Worm (Caenorhabditis elegans) whole organism, L1 larva: ENCODE results near the gene F13D11.4.

Source experiments
- C04F5.9 ChIP-seq: sonication (generic microtip); optimal IDR thresholded peaks from 2 replicates; lab custom pipeline; 2016; ENCODE audit warnings: missing genetic modification characterization, missing compliant biosample characterization
- C16A3.4 ChIP-seq: fragments of 150-350 bp; optimal IDR thresholded peaks from 2 replicates; lab custom pipeline; 2014; ENCODE audit warnings: missing biosample characterization, missing genetic modification characterization
- C34B4.2 ChIP-seq: sonication (generic microtip); optimal IDR thresholded peaks from 2 replicates; lab custom pipeline; 2017; ENCODE audit warnings: mild to moderate bottlenecking, missing genetic modification characterization, missing compliant biosample characterization
- F16B12.6 ChIP-seq: fragments of 150-350 bp; optimal IDR thresholded peaks from 2 replicates; lab custom pipeline; 2014; ENCODE audit warnings: missing biosample characterization, missing genetic modification characterization
- alr-1 ChIP-seq: fragments of 200-800 bp; sonication (Bioruptor generic); optimal IDR thresholded peaks from 2 replicates; lab custom pipeline; 2018; ENCODE audit warnings: borderline replicate concordance, mild to moderate bottlenecking, missing genetic modification characterization, missing compliant biosample characterization
- ama-1 ChIP-seq: fragments of 150-350 bp; optimal IDR thresholded peaks from 2 replicates; lab custom pipeline; 2014
- blmp-1 ChIP-seq: fragments of 150-350 bp; optimal IDR thresholded peaks from 2 replicates; lab custom pipeline; 2014; ENCODE audit warnings: missing biosample characterization, missing genetic modification characterization
- ceh-82 ChIP-seq, 3 experiments: fragments of 150-350 bp in 1 of 3; sonication (generic microtip) in 2 of 3; optimal IDR thresholded peaks; 2 replicates each; lab custom pipeline; 2014 to 2017; ENCODE audit warnings: missing biosample characterization in 3 of 3, missing genetic modification characterization in 3 of 3
- ceh-88 ChIP-seq: fragments of 200-800 bp; sonication (Bioruptor generic); IDR thresholded peaks from 2 replicates; pipeline ENCODE4 v1.3.6; 2022; ENCODE audit warnings: missing genetic modification characterization, missing compliant biosample characterization
- ceh-90 ChIP-seq: sonication (generic microtip); optimal IDR thresholded peaks from 2 replicates; lab custom pipeline; 2016; ENCODE audit warnings: missing genetic modification characterization, missing compliant biosample characterization
- dpl-1 ChIP-seq, 3 experiments: fragments of 150-350 bp in 2 of 3; sonication (generic microtip) in 1 of 3; optimal IDR thresholded peaks; 2 replicates each; lab custom pipeline; 2014 to 2017; ENCODE audit warnings: missing biosample characterization in 3 of 3, missing genetic modification characterization in 3 of 3, missing genetic modification reagents in 3 of 3
- efl-1 ChIP-seq, 4 experiments: fragments of 150-350 bp; optimal IDR thresholded peaks in 3 of 4; peaks in 1 of 4; 1 replicate in 1 of 4; 2 replicates in 3 of 4; lab custom pipeline; 2014; ENCODE audit warnings: missing biosample characterization in 2 of 4, missing genetic modification characterization in 2 of 4, missing genetic modification reagents in 2 of 4
- egl-13 ChIP-seq: sonication (generic microtip); optimal IDR thresholded peaks from 2 replicates; lab custom pipeline; 2016; ENCODE audit warnings: missing genotype, missing genetic modification reagents, missing genetic modification characterization, missing compliant biosample characterization
- egl-27 ChIP-seq, 2 experiments: fragments of 150-350 bp in 1 of 2; sonication (generic microtip); optimal IDR thresholded peaks; 3 replicates each; lab custom pipeline; 2017 to 2018; ENCODE audit warnings: missing biosample characterization in 2 of 2, missing genetic modification characterization in 2 of 2, missing genetic modification reagents in 2 of 2
- elt-2 ChIP-seq: sonication (generic microtip); optimal IDR thresholded peaks from 2 replicates; lab custom pipeline; 2016; ENCODE audit warnings: missing genetic modification characterization, mild to moderate bottlenecking, inconsistent platforms, missing compliant biosample characterization, missing genetic modification reagents
- elt-3 ChIP-seq, 6 experiments: fragments of 150-350 bp in 1 of 6; sonication (generic microtip); optimal IDR thresholded peaks; 2 replicates each; lab custom pipeline; 2017 to 2018; ENCODE audit warnings: missing biosample characterization in 6 of 6, missing genetic modification characterization in 6 of 6, inconsistent platforms in 1 of 6
- fkh-4 ChIP-seq: sonication (generic microtip); optimal IDR thresholded peaks from 2 replicates; lab custom pipeline; 2016; ENCODE audit warnings: missing compliant biosample characterization, missing genetic modification characterization, borderline replicate concordance
- fkh-8 ChIP-seq: sonication (generic microtip); optimal IDR thresholded peaks from 2 replicates; lab custom pipeline; 2016; ENCODE audit warnings: mild to moderate bottlenecking, missing genetic modification characterization, missing compliant biosample characterization
- fos-1 ChIP-seq: fragments of 150-350 bp; optimal IDR thresholded peaks from 2 replicates; lab custom pipeline; 2014; ENCODE audit warnings: missing biosample characterization, missing genetic modification characterization
- hlh-17 ChIP-seq: fragments of 200-800 bp; sonication (Bioruptor generic); optimal IDR thresholded peaks from 2 replicates; lab custom pipeline; 2018; ENCODE audit warnings: missing genetic modification characterization, mild to moderate bottlenecking, missing compliant biosample characterization, moderate library complexity, borderline replicate concordance
- hpl-2 ChIP-seq: fragments of 150-350 bp; optimal IDR thresholded peaks from 2 replicates; lab custom pipeline; 2014; ENCODE audit warnings: missing biosample characterization, missing genetic modification reagents, missing genetic modification characterization
- irx-1 ChIP-seq: sonication (generic microtip); optimal IDR thresholded peaks from 2 replicates; lab custom pipeline; 2016; ENCODE audit warnings: missing genetic modification characterization, missing compliant biosample characterization
- isw-1 ChIP-seq: fragments of 200-800 bp; sonication (Bioruptor generic); IDR thresholded peaks from 2 replicates; pipeline ENCODE4 v1.3.6; 2022; ENCODE audit warnings: missing genetic modification characterization, missing compliant biosample characterization
- jun-1 ChIP-seq: fragments of 150-350 bp; optimal IDR thresholded peaks from 2 replicates; lab custom pipeline; 2014; ENCODE audit warnings: missing biosample characterization, missing genetic modification reagents, missing genetic modification characterization
- lin-13 ChIP-seq: fragments of 150-350 bp; optimal IDR thresholded peaks from 2 replicates; lab custom pipeline; 2014; ENCODE audit warnings: missing biosample characterization, missing genetic modification reagents, missing genetic modification characterization
- lin-15B ChIP-seq: fragments of 150-350 bp; sonication (generic microtip); optimal IDR thresholded peaks from 3 replicates; lab custom pipeline; 2014; ENCODE audit warnings: missing biosample characterization, missing genetic modification characterization
- lin-35 ChIP-seq, 2 experiments: fragments of 150-350 bp; optimal IDR thresholded peaks; 2 replicates each; lab custom pipeline; 2014; ENCODE audit warnings: missing biosample characterization in 2 of 2, missing genetic modification characterization in 2 of 2, missing genetic modification reagents in 2 of 2
- lin-39 ChIP-seq: fragments of 150-350 bp; optimal IDR thresholded peaks from 2 replicates; lab custom pipeline; 2014; ENCODE audit warnings: missing biosample characterization, missing genetic modification reagents, missing genetic modification characterization
- lsy-2 ChIP-seq, 2 experiments: fragments of 150-350 bp; optimal IDR thresholded peaks; 2 replicates each; lab custom pipeline; 2014; ENCODE audit warnings: missing biosample characterization in 2 of 2, missing genetic modification characterization in 2 of 2
- mdl-1 ChIP-seq, 2 experiments: fragments of 150-350 bp; optimal IDR thresholded peaks; 2 replicates each; lab custom pipeline; 2014 to 2017; ENCODE audit warnings: missing biosample characterization in 2 of 2, missing genetic modification characterization in 2 of 2, inconsistent platforms in 1 of 2
- mef-2 ChIP-seq: fragments of 150-350 bp; optimal IDR thresholded peaks from 2 replicates; lab custom pipeline; 2014; ENCODE audit warnings: missing biosample characterization, missing genetic modification characterization
- mep-1 ChIP-seq: fragments of 150-350 bp; optimal IDR thresholded peaks from 2 replicates; lab custom pipeline; 2014; ENCODE audit warnings: missing biosample characterization, missing genetic modification characterization
- nhr-12 ChIP-seq: sonication (generic microtip); optimal IDR thresholded peaks from 2 replicates; lab custom pipeline; 2017; ENCODE audit warnings: missing biosample characterization, missing genetic modification characterization
- nhr-19 ChIP-seq: fragments of 200-800 bp; sonication (Bioruptor generic); conservative IDR thresholded peaks from 2 replicates; pipeline ENCODE4 v1.3.6; 2022; ENCODE audit warnings: missing genetic modification characterization, missing compliant biosample characterization
- nhr-20 ChIP-seq: sonication (generic microtip); optimal IDR thresholded peaks from 2 replicates; lab custom pipeline; 2016; ENCODE audit warnings: mild to moderate bottlenecking, missing genetic modification characterization, missing compliant biosample characterization
- nhr-237 ChIP-seq: fragments of 150-350 bp; optimal IDR thresholded peaks from 2 replicates; lab custom pipeline; 2014; ENCODE audit warnings: missing biosample characterization, missing genetic modification characterization
- nhr-47 ChIP-seq: sonication (generic microtip); optimal IDR thresholded peaks from 2 replicates; lab custom pipeline; 2016; ENCODE audit warnings: mild to moderate bottlenecking, missing genetic modification characterization, moderate library complexity, missing compliant biosample characterization
- nhr-71 ChIP-seq: sonication (generic microtip); optimal IDR thresholded peaks from 2 replicates; lab custom pipeline; 2016; ENCODE audit warnings: mild to moderate bottlenecking, missing genetic modification characterization, moderate library complexity, missing compliant biosample characterization
- nhr-76 ChIP-seq: sonication (generic microtip); optimal IDR thresholded peaks from 2 replicates; lab custom pipeline; 2017; ENCODE audit warnings: missing biosample characterization, missing genetic modification characterization
- nhr-77 ChIP-seq: fragments of 150-350 bp; optimal IDR thresholded peaks from 2 replicates; lab custom pipeline; 2014; ENCODE audit warnings: missing biosample characterization, missing genetic modification characterization
- nhr-85 ChIP-seq: sonication (generic microtip); peaks from one replicate; lab custom pipeline; 2016; ENCODE audit warnings: missing genetic modification characterization, inconsistent platforms, missing compliant biosample characterization
- pag-3 ChIP-seq: sonication (generic microtip); optimal IDR thresholded peaks from 2 replicates; lab custom pipeline; 2017; ENCODE audit warnings: missing genetic modification characterization, mild to moderate bottlenecking, missing compliant biosample characterization, antibody characterized with exemption, borderline replicate concordance; ENCODE audit not compliant: insufficient read depth
- rnt-1 ChIP-seq: sonication (generic microtip); optimal IDR thresholded peaks from 2 replicates; lab custom pipeline; 2016; ENCODE audit warnings: mild to moderate bottlenecking, missing genetic modification characterization, moderate library complexity, missing compliant biosample characterization
- skn-1 ChIP-seq: fragments of 150-350 bp; optimal IDR thresholded peaks from 2 replicates; lab custom pipeline; 2014; ENCODE audit warnings: missing biosample characterization, missing genetic modification characterization
- snu-23 ChIP-seq: sonication (generic microtip); optimal IDR thresholded peaks from 2 replicates; lab custom pipeline; 2016; ENCODE audit warnings: missing genetic modification characterization, missing compliant biosample characterization
- sptf-1 ChIP-seq: fragments of 150-350 bp; optimal IDR thresholded peaks from 2 replicates; lab custom pipeline; 2014; ENCODE audit warnings: missing biosample characterization, missing genetic modification characterization
- sup-37 ChIP-seq: fragments of 200-800 bp; sonication (Bioruptor generic); optimal IDR thresholded peaks from 2 replicates; lab custom pipeline; 2018; ENCODE audit warnings: mild to moderate bottlenecking, missing genetic modification characterization, missing compliant biosample characterization
- unc-62 ChIP-seq: fragments of 150-350 bp; optimal IDR thresholded peaks from 2 replicates; lab custom pipeline; 2014; ENCODE audit warnings: missing biosample characterization, missing genetic modification reagents, missing genetic modification characterization
- vab-15 ChIP-seq: sonication (generic microtip); optimal IDR thresholded peaks from 2 replicates; lab custom pipeline; 2017; ENCODE audit warnings: missing genotype, mild to moderate bottlenecking, missing genetic modification characterization, missing compliant biosample characterization
- xbp-1 ChIP-seq: sonication (generic microtip); optimal IDR thresholded peaks from 2 replicates; lab custom pipeline; 2016; ENCODE audit warnings: missing genetic modification characterization, missing compliant biosample characterization
- zip-4 ChIP-seq: fragments of 200-800 bp; sonication (Bioruptor generic); optimal IDR thresholded peaks from 2 replicates; lab custom pipeline; 2018; ENCODE audit warnings: mild to moderate bottlenecking, missing genetic modification characterization, moderate library complexity, missing compliant biosample characterization
- ztf-11 ChIP-seq, 2 experiments: sonication (generic microtip); optimal IDR thresholded peaks; 2 replicates each; lab custom pipeline; 2016 to 2017; ENCODE audit warnings: missing genetic modification characterization in 2 of 2, missing biosample characterization in 1 of 2, missing compliant biosample characterization in 1 of 2

F13D11.4 gene

DNA sequence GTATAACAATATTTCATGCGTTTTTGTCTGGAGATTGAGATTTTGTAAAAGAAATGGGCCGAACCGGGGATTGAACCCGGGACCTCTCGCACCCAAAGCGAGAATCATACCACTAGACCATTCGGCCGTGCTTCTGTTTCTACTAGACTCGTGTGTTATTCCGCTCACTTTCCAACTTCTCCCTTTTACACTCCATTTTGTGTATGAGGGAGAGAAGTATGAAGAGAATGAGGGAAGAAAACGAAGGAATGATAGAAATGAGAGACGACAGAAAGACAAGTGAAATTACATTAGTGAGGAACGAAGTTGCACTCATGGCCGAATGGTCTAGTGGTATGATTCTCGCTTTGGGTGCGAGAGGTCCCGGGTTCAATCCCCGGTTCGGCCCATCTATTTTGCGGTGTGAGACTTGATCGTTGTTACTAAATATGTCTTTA, 33.4 kb downstream of the F13D11.4 start:
- no peak for TF ChIP-seq C34B4.2 (tag; lab: Kevin White, UChicago)
- TF ChIP-seq C04F5.9 (tag; lab: Kevin White, UChicago), result peak; percentile 45
- peak; percentile 61 for TF ChIP-seq blmp-1 (tag; lab: Kevin White, UChicago)
- no peak for TF ChIP-seq lin-15B (tag; lab: Kevin White, UChicago)
- TF ChIP-seq F16B12.6, result no peak
- peak in 1 of 2 experiments; percentile 59 for TF ChIP-seq ztf-11 (tag; optimal IDR thresholded peaks at IDR 0.05; lab: Kevin White, UChicago)
- peak; percentile 54 to 58 for TF ChIP-seq efl-1 (optimal IDR thresholded peaks at IDR 0.05; lab: Kevin White, UChicago)
- TF ChIP-seq efl-1 (GFP tag; optimal IDR thresholded peaks at IDR 0.05 in 1 of 2; lab: Kevin White, UChicago), result peak; percentile 26 to 95
- peak; percentile 84 for TF ChIP-seq nhr-77
- no peak for TF ChIP-seq pag-3 (tag; lab: Kevin White, UChicago)
- TF ChIP-seq hlh-17, result no peak
- peak in 3 of 6 experiments; percentile 33 to 87 (median 80) for TF ChIP-seq elt-3 (tag; optimal IDR thresholded peaks at IDR 0.05; lab: Kevin White, UChicago)
- TF ChIP-seq irx-1, result peak; percentile 88
- TF ChIP-seq nhr-19 (GFP tag; lab: Robert Waterston, UW), result peak; percentile 91
- TF ChIP-seq ceh-88 (GFP tag; lab: Robert Waterston, UW), result peak; percentile 80; the same call in 1 of the 2 replicates
- TF ChIP-seq ama-1, result no peak
- peak; percentile 78 for TF ChIP-seq egl-13
- TF ChIP-seq sup-37 (GFP tag; lab: Kevin White, UChicago), result peak; percentile 81
- TF ChIP-seq alr-1, result no peak
- peak; percentile 4 for TF ChIP-seq mef-2 (tag; lab: Kevin White, UChicago)
- peak; percentile 93 for TF ChIP-seq nhr-20 (tag; lab: Kevin White, UChicago)
- peak; percentile 29 for TF ChIP-seq fkh-4 (tag; lab: Kevin White, UChicago)
- TF ChIP-seq fos-1, result peak; percentile 82
- peak; percentile 60 for TF ChIP-seq vab-15 (tag; lab: Kevin White, UChicago)
- peak; percentile 70 for TF ChIP-seq fkh-8
- TF ChIP-seq lin-13, result peak; percentile 55
- peak; percentile 78 for TF ChIP-seq zip-4 (GFP tag; lab: Kevin White, UChicago)
- peak; percentile 96 for TF ChIP-seq snu-23 (GFP tag; lab: Kevin White, UChicago)
- peak; percentile 71 for TF ChIP-seq rnt-1 (tag; lab: Kevin White, UChicago)
- peak in 2 of 3 experiments; percentile 32 to 54 for TF ChIP-seq dpl-1 (GFP tag; optimal IDR thresholded peaks at IDR 0.05; lab: Kevin White, UChicago)
- peak; percentile 95 for TF ChIP-seq nhr-71 (tag; lab: Kevin White, UChicago)
- peak; percentile 74 for TF ChIP-seq elt-2 (tag; lab: Kevin White, UChicago)
- TF ChIP-seq C16A3.4 (tag; lab: Kevin White, UChicago), result peak; percentile 87
- no peak for TF ChIP-seq egl-27 (tag; optimal IDR thresholded peaks at IDR 0.05; lab: Kevin White, UChicago)
- no peak for TF ChIP-seq unc-62
- TF ChIP-seq jun-1 (tag; lab: Kevin White, UChicago), result peak; percentile 88
- peak; percentile 92 for TF ChIP-seq nhr-47
- peak; percentile 59 for TF ChIP-seq lin-39 (tag; lab: Kevin White, UChicago)
- TF ChIP-seq isw-1, result peak; percentile 60
- TF ChIP-seq nhr-12, result peak; percentile 28
- peak; percentile 75 for TF ChIP-seq nhr-76 (tag; lab: Kevin White, UChicago)
- peak; percentile 40 for TF ChIP-seq hpl-2 (GFP tag; lab: Kevin White, UChicago)
- peak; percentile 61 to 83 (median 77) for TF ChIP-seq ceh-82 (tag; optimal IDR thresholded peaks at IDR 0.05; lab: Kevin White, UChicago)
- no peak for TF ChIP-seq sptf-1 (tag; lab: Kevin White, UChicago)
- peak; percentile 39 for TF ChIP-seq ceh-90 (tag; lab: Kevin White, UChicago)
- TF ChIP-seq lin-35 (GFP tag; optimal IDR thresholded peaks at IDR 0.05; lab: Kevin White, UChicago), result peak; percentile 49 to 73
- peak; percentile 89 for TF ChIP-seq xbp-1
- peak; percentile 74 for TF ChIP-seq skn-1 (tag; lab: Kevin White, UChicago)
- peak; percentile 68 to 86 for TF ChIP-seq lsy-2 (tag; optimal IDR thresholded peaks at IDR 0.05; lab: Kevin White, UChicago)
- peak; percentile 42 for TF ChIP-seq nhr-237 (tag; lab: Kevin White, UChicago)
- peak; percentile 91 for TF ChIP-seq nhr-85
- TF ChIP-seq mep-1 (tag; lab: Kevin White, UChicago), result peak; percentile 93
- TF ChIP-seq mdl-1 (tag; optimal IDR thresholded peaks at IDR 0.05; lab: Kevin White, UChicago), result peak in 1 of 2 experiments; percentile 82
